Worm (Caenorhabditis elegans) whole organism, L2 larva: ENCODE measurements around the gene gldi-10.

Experiments
- C34F6.9 ChIP-seq: fragments of 150-350 bp; optimal IDR thresholded peaks from 2 replicates; lab custom pipeline; 2014; ENCODE audit warnings: missing biosample characterization, missing genetic modification characterization
- alr-1 ChIP-seq: fragments of 150-350 bp; optimal IDR thresholded peaks from 2 replicates; lab custom pipeline; 2014; ENCODE audit warnings: missing biosample characterization, missing genetic modification characterization
- ama-1 ChIP-seq: fragments of 150-350 bp; optimal IDR thresholded peaks from 2 replicates; lab custom pipeline; 2018; ENCODE audit warnings: inconsistent platforms
- ceh-82 ChIP-seq: fragments of 150-350 bp; optimal IDR thresholded peaks from 2 replicates; lab custom pipeline; 2014; ENCODE audit warnings: missing biosample characterization, missing genetic modification characterization
- gmeb-1 ChIP-seq: fragments of 150-350 bp; optimal IDR thresholded peaks from 2 replicates; lab custom pipeline; 2014; ENCODE audit warnings: missing biosample characterization, missing genetic modification characterization
- nhr-11 ChIP-seq: fragments of 150-350 bp; optimal IDR thresholded peaks from 2 replicates; lab custom pipeline; 2014; ENCODE audit warnings: missing biosample characterization, missing genetic modification characterization
- nhr-77 ChIP-seq: fragments of 150-350 bp; optimal IDR thresholded peaks from 2 replicates; lab custom pipeline; 2014; ENCODE audit warnings: missing biosample characterization, missing genetic modification characterization
- sem-4 ChIP-seq: fragments of 150-350 bp; optimal IDR thresholded peaks from 2 replicates; lab custom pipeline; 2014; ENCODE audit warnings: missing biosample characterization, missing genetic modification reagents, missing genetic modification characterization
- unc-39 ChIP-seq: fragments of 150-350 bp; optimal IDR thresholded peaks from 2 replicates; lab custom pipeline; 2014; ENCODE audit warnings: missing biosample characterization, missing genetic modification characterization
- unc-62 ChIP-seq: fragments of 150-350 bp; optimal IDR thresholded peaks from 2 replicates; lab custom pipeline; 2014; ENCODE audit warnings: missing biosample characterization, missing genetic modification reagents, missing genetic modification characterization

DNA sequence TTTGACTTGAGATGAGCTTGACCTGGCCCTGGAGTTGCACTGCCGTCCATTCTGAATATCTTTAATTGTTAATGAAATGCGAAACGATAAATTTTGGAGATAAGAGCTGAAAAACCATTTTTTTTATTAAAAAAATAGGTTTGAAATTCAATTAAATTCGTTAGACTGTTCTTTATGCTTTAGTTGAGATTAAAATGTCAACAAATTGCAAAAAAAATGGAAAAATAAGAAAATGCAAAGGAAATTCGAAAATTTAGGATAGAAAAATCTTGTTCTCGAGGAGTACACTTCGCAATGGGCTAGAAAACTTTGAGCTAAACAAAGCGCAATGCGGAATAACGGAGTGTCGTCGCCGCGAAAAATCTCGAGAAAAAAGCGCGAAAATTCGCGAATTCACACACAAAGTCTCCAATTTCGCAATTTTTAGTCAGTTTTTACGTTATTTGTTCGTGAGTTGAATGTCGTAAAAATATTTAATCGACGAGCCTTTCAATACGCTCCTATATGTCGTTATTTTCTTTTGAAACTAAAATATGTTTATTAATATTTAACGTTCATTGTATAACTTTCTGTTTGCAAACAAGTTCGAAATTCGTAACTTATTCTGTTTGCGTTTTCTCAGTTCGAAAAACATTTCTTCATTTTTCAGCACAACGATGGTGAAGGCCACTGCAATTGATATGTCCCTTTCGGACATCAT, 47.9 kb downstream of the gldi-10 start, which contains the start of the genes rpb-12 and aly-2:
- TF ChIP-seq unc-62 = no peak
- TF ChIP-seq C34F6.9 = peak; percentile 75
- TF ChIP-seq unc-39 (tag; lab: Kevin White, UChicago) = no peak
- TF ChIP-seq gmeb-1 (tag; lab: Kevin White, UChicago) = peak; percentile 60
- TF ChIP-seq nhr-11 (tag; lab: Kevin White, UChicago) = no peak
- no peak for TF ChIP-seq ceh-82 (tag; lab: Kevin White, UChicago)
- peak; percentile 39 for TF ChIP-seq sem-4 (tag; lab: Kevin White, UChicago)
- TF ChIP-seq ama-1 (lab: Kevin White, UChicago) = no peak
- TF ChIP-seq alr-1 (tag; lab: Kevin White, UChicago) = no peak
- no peak for TF ChIP-seq nhr-77 (tag; lab: Kevin White, UChicago)
